Worm (Caenorhabditis elegans): Measurements from ENCODE around the gene T22F3.8.

- TF ChIP-seq elt-3 (tag; optimal IDR thresholded peaks at IDR 0.05) (no peak), mdl-1 (tag; optimal IDR thresholded peaks at IDR 0.05) (no peak), F13H6.1 (tag; optimal IDR thresholded peaks at IDR 0.05) (no peak), ZK546.5 (tag; optimal IDR thresholded peaks at IDR 0.05) (no peak), ceh-16 (tag; optimal IDR thresholded peaks at IDR 0.05) (no peak)
These were observed 27.8 kb upstream of the T22F3.8 start, which contains the start of gene F59B1.2 for ce11 chrV:3633041-3633440.

All from whole organism, L2 larva.